Fruit fly (Drosophila melanogaster) whole organism, adult: ENCODE data around the gene CG17202.

Experiments
- CG11617 ChIP-seq: fragments of 200-800 bp; sonication (Bioruptor generic); optimal IDR thresholded peaks from 2 replicates; lab custom pipeline; 2017; ENCODE audit warnings: mild to moderate bottlenecking, missing biosample characterization, missing genetic modification reagents, missing genetic modification characterization
- CG12768 ChIP-seq: fragments of 200-800 bp; sonication (Bioruptor generic); optimal IDR thresholded peaks from 2 replicates; lab custom pipeline; 2017; ENCODE audit warnings: missing biosample characterization, missing genetic modification characterization, mild to moderate bottlenecking, moderate library complexity, missing genetic modification reagents
- CG14711 ChIP-seq: fragments of 200-800 bp; sonication (Bioruptor generic); optimal IDR thresholded peaks from 2 replicates; lab custom pipeline; 2018; ENCODE audit warnings: missing biosample characterization, mild to moderate bottlenecking, missing genetic modification characterization, moderate library complexity
- CG1620 ChIP-seq: fragments of 200-800 bp; sonication (Bioruptor generic); optimal IDR thresholded peaks from 2 replicates; lab custom pipeline; 2016; ENCODE audit warnings: missing biosample characterization, missing genetic modification characterization
- CG33017 ChIP-seq: fragments of 200-800 bp; sonication (Bioruptor generic); optimal IDR thresholded peaks from 2 replicates; lab custom pipeline; 2018; ENCODE audit warnings: missing biosample characterization, mild to moderate bottlenecking, missing genetic modification characterization, moderate library complexity
- CG5204 ChIP-seq: fragments of 200-800 bp; sonication (Bioruptor generic); optimal IDR thresholded peaks from 2 replicates; lab custom pipeline; 2016; ENCODE audit warnings: missing biosample characterization, missing genetic modification characterization
- CG7045 ChIP-seq: fragments of 200-800 bp; sonication (Bioruptor generic); optimal IDR thresholded peaks from 2 replicates; lab custom pipeline; 2017; ENCODE audit warnings: missing biosample characterization, mild to moderate bottlenecking, missing genetic modification characterization
- CG7101 ChIP-seq: fragments of 200-800 bp; sonication (Bioruptor generic); optimal IDR thresholded peaks from 2 replicates; lab custom pipeline; 2018; ENCODE audit warnings: missing biosample characterization, mild to moderate bottlenecking, missing genetic modification characterization, moderate library complexity
- Clk ChIP-seq: fragments of 200-800 bp; sonication (Bioruptor generic); optimal IDR thresholded peaks from 2 replicates; lab custom pipeline; 2017; ENCODE audit warnings: missing biosample characterization, missing genetic modification characterization
- Crg-1 ChIP-seq: fragments of 200-800 bp; sonication (Bioruptor generic); optimal IDR thresholded peaks from 2 replicates; lab custom pipeline; 2016; ENCODE audit warnings: missing biosample characterization, missing genetic modification characterization
- Hr96 ChIP-seq: fragments of 200-800 bp; sonication (Bioruptor generic); optimal IDR thresholded peaks from 2 replicates; lab custom pipeline; 2016; ENCODE audit warnings: missing biosample characterization, missing genetic modification characterization
- Mnt ChIP-seq: fragments of 200-800 bp; sonication (Bioruptor generic); optimal IDR thresholded peaks from 2 replicates; lab custom pipeline; 2016; ENCODE audit warnings: missing biosample characterization, mild to moderate bottlenecking, missing genetic modification characterization
- bab1 ChIP-seq: fragments of 200-800 bp; sonication (Bioruptor generic); optimal IDR thresholded peaks from 3 replicates; lab custom pipeline; 2019; ENCODE audit warnings: missing biosample characterization, mild to moderate bottlenecking, missing genetic modification characterization, moderate library complexity
- cic ChIP-seq: fragments of 200-800 bp; sonication (Bioruptor generic); optimal IDR thresholded peaks from 2 replicates; lab custom pipeline; 2017; ENCODE audit warnings: missing biosample characterization, mild to moderate bottlenecking, missing genetic modification characterization, moderate library complexity
- cnc ChIP-seq, 2 experiments: fragments of >200 bp; optimal IDR thresholded peaks; 2 replicates each; lab custom pipeline; 2017
- kay ChIP-seq: fragments of 200-800 bp; sonication (Bioruptor generic); peaks from one replicate; lab custom pipeline; 2016; ENCODE audit warnings: missing biosample characterization, missing genetic modification characterization, borderline replicate concordance
- ovo ChIP-seq: fragments of 200-800 bp; sonication (Bioruptor generic); optimal IDR thresholded peaks from 2 replicates; lab custom pipeline; 2016; ENCODE audit warnings: missing biosample characterization, missing genetic modification characterization
- pad ChIP-seq: fragments of 200-800 bp; sonication (Bioruptor generic); optimal IDR thresholded peaks from 3 replicates; lab custom pipeline; 2017; ENCODE audit warnings: missing biosample characterization, missing genetic modification characterization, mild to moderate bottlenecking, moderate library complexity, missing genetic modification reagents
- tj ChIP-seq: fragments of 200-800 bp; sonication (Bioruptor generic); optimal IDR thresholded peaks from 3 replicates; lab custom pipeline; 2017; ENCODE audit warnings: missing biosample characterization, mild to moderate bottlenecking, missing genetic modification characterization, moderate library complexity
- toe ChIP-seq: fragments of 200-800 bp; sonication (Bioruptor generic); optimal IDR thresholded peaks from 2 replicates; lab custom pipeline; 2016; ENCODE audit warnings: missing biosample characterization, missing genetic modification characterization

Gene CG17202

DNA sequence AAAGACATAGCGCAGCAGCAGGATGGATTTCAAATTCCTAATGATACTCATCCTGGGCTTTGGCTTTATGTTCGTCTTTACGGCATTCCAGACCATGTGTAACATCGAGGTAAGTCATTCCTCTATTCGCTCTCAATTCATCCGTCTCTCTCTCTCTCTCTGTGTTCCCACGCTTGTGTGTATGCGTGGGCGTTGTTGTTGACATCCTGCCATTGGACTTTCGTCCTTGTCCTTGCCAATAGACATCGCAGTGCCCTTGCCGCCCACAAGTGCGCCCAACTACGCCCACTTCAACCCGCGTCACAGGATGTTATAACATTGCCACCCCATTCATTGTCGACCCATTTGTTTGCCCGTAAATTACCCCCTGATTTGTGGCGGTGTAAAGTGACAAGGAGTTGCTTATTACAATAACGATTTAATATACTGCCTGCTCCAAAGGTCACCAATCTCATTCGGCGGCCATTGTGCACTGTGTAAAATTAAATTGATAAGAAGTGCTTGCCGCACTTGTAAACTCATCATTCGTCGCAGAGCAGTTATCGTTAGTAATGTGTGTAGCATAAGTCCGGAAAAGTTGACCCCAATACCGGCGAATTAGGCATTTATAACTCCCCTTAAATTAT, 27.2 kb downstream of the CG17202 start:
- TF ChIP-seq tj (GFP tag; lab: Kevin White, UChicago) (no peak), Mnt (GFP tag; lab: Kevin White, UChicago) (no peak), toe (no peak), CG7045 (GFP tag; lab: Kevin White, UChicago) (peak; percentile 1)

DNA sequence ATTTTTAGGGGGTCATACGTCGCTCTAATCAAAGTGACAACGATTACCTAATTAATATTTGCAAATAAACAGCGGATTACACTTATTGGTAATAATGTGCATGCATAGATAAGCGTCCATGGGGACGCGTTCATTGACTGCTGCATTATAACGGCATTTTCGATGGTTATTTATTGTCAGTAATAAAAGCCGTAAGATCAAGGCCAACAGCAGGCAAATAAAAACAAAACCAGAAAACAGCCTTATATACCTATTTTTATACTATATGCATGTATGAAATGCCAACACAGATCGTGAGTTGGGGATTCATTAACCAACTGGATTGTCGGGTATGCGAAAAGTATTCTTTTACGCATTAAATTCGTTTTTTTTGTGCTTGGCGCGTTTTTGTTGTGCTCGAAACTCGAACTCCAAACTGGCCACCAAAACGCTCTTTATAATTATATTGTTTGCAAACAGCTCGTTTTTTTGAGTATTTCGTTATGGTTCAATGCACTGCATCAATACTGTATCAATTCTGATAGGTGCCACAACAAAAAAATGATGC, 28.2 kb downstream of the CG17202 start:
- TF ChIP-seq ovo (GFP tag; lab: Kevin White, UChicago) (no peak), Clk (GFP tag; lab: Kevin White, UChicago) (no peak), bab1 (GFP tag; lab: Kevin White, UChicago) (no peak), CG7045 (GFP tag; lab: Kevin White, UChicago) (no peak), CG1620 (GFP tag; lab: Kevin White, UChicago) (no peak), CG12768 (GFP tag; lab: Kevin White, UChicago) (no peak), CG7101 (tag; lab: Kevin White, UChicago) (no peak), kay (no peak), Crg-1 (GFP tag; lab: Kevin White, UChicago) (no peak), CG5204 (GFP tag; lab: Kevin White, UChicago) (no peak), cnc (optimal IDR thresholded peaks at IDR 0.05; lab: Kevin White, UChicago) (no peak), CG33017 (tag; lab: Kevin White, UChicago) (no peak), tj (GFP tag; lab: Kevin White, UChicago) (no peak), pad (GFP tag; lab: Kevin White, UChicago) (no peak)

DNA sequence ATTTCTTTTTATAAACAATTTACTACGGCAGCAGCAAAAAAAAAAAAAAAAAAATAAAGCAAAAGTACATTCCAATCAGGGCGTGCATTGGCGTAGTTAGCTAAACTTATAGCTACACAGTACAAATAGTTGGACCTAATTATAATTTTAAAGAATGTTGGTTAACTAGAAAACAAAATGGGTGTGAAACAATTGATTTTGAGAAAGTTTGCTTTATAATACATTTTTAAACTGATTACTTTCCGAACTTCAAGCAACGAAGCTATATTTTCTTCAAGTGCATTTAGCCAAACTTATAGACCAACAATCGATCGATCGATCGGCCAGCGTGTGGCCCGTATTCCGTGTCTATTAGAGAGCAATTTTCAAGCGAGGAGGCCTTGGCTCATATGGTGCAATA, 28.8 kb downstream of the CG17202 start:
- TF ChIP-seq cnc (optimal IDR thresholded peaks at IDR 0.05; lab: Kevin White, UChicago) (no peak), Hr96 (GFP tag; lab: Kevin White, UChicago) (no peak), toe (no peak), CG33017 (tag; lab: Kevin White, UChicago) (peak; percentile 39), CG14711 (tag; lab: Kevin White, UChicago) (peak; percentile 46), CG5204 (GFP tag; lab: Kevin White, UChicago) (no peak), kay (no peak), CG12768 (GFP tag; lab: Kevin White, UChicago) (peak; percentile 66), tj (GFP tag; lab: Kevin White, UChicago) (no peak), CG1620 (GFP tag; lab: Kevin White, UChicago) (no peak), Mnt (GFP tag; lab: Kevin White, UChicago) (no peak), bab1 (GFP tag; lab: Kevin White, UChicago) (peak; percentile 60), CG11617 (GFP tag; lab: Kevin White, UChicago) (peak; percentile 4), CG7101 (tag; lab: Kevin White, UChicago) (peak; percentile 25), CG7045 (GFP tag; lab: Kevin White, UChicago) (peak; percentile 45), cic (GFP tag; lab: Kevin White, UChicago) (no peak)

DNA sequence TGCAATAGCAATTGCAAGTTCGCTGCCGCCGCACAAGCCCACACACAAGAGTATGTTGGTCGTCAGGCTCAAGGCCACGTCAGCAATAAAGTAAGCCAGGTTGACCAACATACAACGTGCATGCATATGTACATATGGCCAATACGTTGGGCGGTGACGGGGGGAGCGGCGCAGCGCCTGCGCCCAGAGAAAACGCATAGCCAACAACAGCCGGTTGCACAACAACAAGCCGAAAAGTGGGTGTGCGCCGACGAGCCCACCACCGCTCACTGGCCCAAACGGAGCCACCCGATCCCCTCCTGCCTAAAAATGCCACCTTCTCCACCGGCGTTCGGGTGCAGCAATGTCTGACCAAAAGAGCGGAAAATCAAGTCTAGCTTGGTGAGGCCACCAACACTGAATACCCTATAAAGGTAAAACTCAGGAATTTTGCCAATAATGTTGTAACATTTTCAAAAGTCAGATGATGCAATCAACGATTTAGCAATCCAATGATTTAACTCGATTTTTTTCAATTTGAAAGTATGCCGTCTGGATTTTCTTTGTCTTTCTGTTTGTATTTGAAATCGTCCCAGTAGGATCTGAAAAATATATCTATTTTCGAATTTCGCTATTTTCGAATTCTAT, 29.4 kb downstream of the CG17202 start, which contains the start of gene CG5509:
CG5509 (plus strand) TSS at position 577 of the 627 bp plus-strand sequence.
- TF ChIP-seq CG14711 (tag; lab: Kevin White, UChicago) (no peak), tj (GFP tag; lab: Kevin White, UChicago) (peak; percentile 66), ovo (GFP tag; lab: Kevin White, UChicago) (no peak), bab1 (GFP tag; lab: Kevin White, UChicago) (no peak), CG33017 (tag; lab: Kevin White, UChicago) (no peak), cic (GFP tag; lab: Kevin White, UChicago) (peak; percentile 12), toe (no peak), CG11617 (GFP tag; lab: Kevin White, UChicago) (no peak), CG5204 (GFP tag; lab: Kevin White, UChicago) (no peak), CG12768 (GFP tag; lab: Kevin White, UChicago) (no peak), kay (no peak)

DNA sequence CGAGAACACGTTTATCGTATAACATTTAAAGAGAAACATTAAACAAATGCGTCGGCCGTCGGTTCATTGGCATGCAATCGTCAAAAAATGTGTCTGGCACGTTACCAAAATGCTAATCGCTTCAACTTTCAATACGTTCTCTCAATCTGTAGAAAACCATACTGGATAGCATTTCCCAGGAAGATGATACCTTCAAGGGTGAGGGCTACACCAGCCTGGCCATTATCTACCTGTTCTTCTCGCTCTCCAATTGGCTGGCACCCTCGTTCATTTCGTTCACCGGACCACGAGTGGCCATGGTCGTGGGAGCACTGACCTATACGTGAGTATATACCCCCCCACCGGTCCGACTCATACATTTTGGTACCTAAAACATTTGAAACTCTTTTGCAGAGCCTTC, 31.9 kb downstream of the CG17202 start:
- TF ChIP-seq cic (GFP tag; lab: Kevin White, UChicago) (no peak), Crg-1 (GFP tag; lab: Kevin White, UChicago) (no peak), CG12768 (GFP tag; lab: Kevin White, UChicago) (no peak), CG14711 (tag; lab: Kevin White, UChicago) (no peak), CG1620 (GFP tag; lab: Kevin White, UChicago) (no peak), Clk (GFP tag; lab: Kevin White, UChicago) (no peak), CG5204 (GFP tag; lab: Kevin White, UChicago) (no peak), ovo (GFP tag; lab: Kevin White, UChicago) (no peak), Hr96 (GFP tag; lab: Kevin White, UChicago) (no peak), CG11617 (GFP tag; lab: Kevin White, UChicago) (no peak), CG7101 (tag; lab: Kevin White, UChicago) (no peak), tj (GFP tag; lab: Kevin White, UChicago) (no peak), toe (no peak), Mnt (GFP tag; lab: Kevin White, UChicago) (no peak), pad (GFP tag; lab: Kevin White, UChicago) (no peak)
